Fruit fly (Drosophila melanogaster): ENCODE measurements around the gene tin.
A peak's percentile ranks its signal among the peaks of the same experiment; 100 is the strongest.

dm6 chr3R:21365262-21365661 lies 13.5 kb upstream of the tin start:
- TF ChIP-seq CG32006 (GFP tag; optimal IDR thresholded peaks at IDR 0.05) = peak; percentile 97
- TF ChIP-seq OdsH (GFP tag; optimal IDR thresholded peaks at IDR 0.05) = peak; percentile 98
- peak; percentile 91 for TF ChIP-seq Blimp-1 (GFP tag; optimal IDR thresholded peaks at IDR 0.05)
- TF ChIP-seq esn (GFP tag; optimal IDR thresholded peaks at IDR 0.05) = peak; percentile 98
- TF ChIP-seq Lpt (GFP tag; optimal IDR thresholded peaks at IDR 0.05) = peak; percentile 93
- TF ChIP-seq CG6163 (GFP tag; IDR thresholded peaks at IDR 0.05) = no peak; the same call in 1 of the 3 replicates
- peak; percentile 98 for TF ChIP-seq CG31627 (GFP tag; optimal IDR thresholded peaks at IDR 0.05)
- TF ChIP-seq CG6792 (GFP tag; optimal IDR thresholded peaks at IDR 0.05) = peak; percentile 95
- peak; percentile 94 for TF ChIP-seq CG4318 (GFP tag; optimal IDR thresholded peaks at IDR 0.05)
- no peak for TF ChIP-seq CG16779 (tag; optimal IDR thresholded peaks at IDR 0.05)
- TF ChIP-seq CG15336 (GFP tag; IDR thresholded peaks at IDR 0.05) = peak; percentile 92
- TF ChIP-seq CG8632 (GFP tag; optimal IDR thresholded peaks at IDR 0.05) = peak; percentile 93
- no peak for TF ChIP-seq CG6276 (GFP tag; optimal IDR thresholded peaks at IDR 0.05)
